Worm (Caenorhabditis elegans) whole organism, L2 larva: ENCODE measurements around the gene urb-1.
A peak's percentile ranks its signal among the peaks of the same experiment; 100 is the strongest.

Source experiments
- C34F6.9 ChIP-seq: fragments of 150-350 bp; optimal IDR thresholded peaks from 2 replicates; lab custom pipeline; 2014; ENCODE audit warnings: missing biosample characterization, missing genetic modification characterization
- F13H6.1 ChIP-seq: sonication (generic microtip); optimal IDR thresholded peaks from 2 replicates; lab custom pipeline; 2016; ENCODE audit warnings: missing genetic modification characterization, missing compliant biosample characterization
- R02D3.7 ChIP-seq: fragments of 150-350 bp; optimal IDR thresholded peaks from 2 replicates; lab custom pipeline; 2014; ENCODE audit warnings: missing biosample characterization, missing genetic modification characterization
- Y55F3AM.14 ChIP-seq: fragments of 200-800 bp; sonication (Bioruptor generic); optimal IDR thresholded peaks from 2 replicates; lab custom pipeline; 2018; ENCODE audit warnings: mild to moderate bottlenecking, missing genetic modification characterization, missing compliant biosample characterization
- alr-1 ChIP-seq: fragments of 150-350 bp; optimal IDR thresholded peaks from 2 replicates; lab custom pipeline; 2014; ENCODE audit warnings: missing biosample characterization, missing genetic modification characterization
- ama-1 ChIP-seq: fragments of 150-350 bp; optimal IDR thresholded peaks from 2 replicates; lab custom pipeline; 2018; ENCODE audit warnings: inconsistent platforms
- blmp-1 ChIP-seq: sonication (generic microtip); optimal IDR thresholded peaks from 2 replicates; lab custom pipeline; 2017; ENCODE audit warnings: missing genetic modification characterization, mild to moderate bottlenecking, missing compliant biosample characterization, antibody characterized with exemption, moderate library complexity; ENCODE audit not compliant: insufficient read depth
- ceh-16 ChIP-seq: fragments of 150-350 bp; optimal IDR thresholded peaks from 2 replicates; lab custom pipeline; 2014; ENCODE audit warnings: missing biosample characterization, missing genetic modification characterization
- ceh-82 ChIP-seq: fragments of 150-350 bp; optimal IDR thresholded peaks from 2 replicates; lab custom pipeline; 2014; ENCODE audit warnings: missing biosample characterization, missing genetic modification characterization
- crh-2 ChIP-seq: sonication (generic microtip); optimal IDR thresholded peaks from 2 replicates; lab custom pipeline; 2017; ENCODE audit warnings: missing biosample characterization, missing genetic modification characterization
- dmd-4 ChIP-seq: sonication (generic microtip); optimal IDR thresholded peaks from 2 replicates; lab custom pipeline; 2017; ENCODE audit warnings: missing biosample characterization, missing genetic modification characterization
- elt-1 ChIP-seq: fragments of 150-350 bp; optimal IDR thresholded peaks from 2 replicates; lab custom pipeline; 2014; ENCODE audit warnings: missing biosample characterization, missing genetic modification characterization
- elt-3 ChIP-seq: sonication (generic microtip); optimal IDR thresholded peaks from 2 replicates; lab custom pipeline; 2017; ENCODE audit warnings: missing biosample characterization, missing genetic modification characterization
- fos-1 ChIP-seq: fragments of 150-350 bp; optimal IDR thresholded peaks from 2 replicates; lab custom pipeline; 2014; ENCODE audit warnings: missing biosample characterization, missing genetic modification characterization
- lin-11 ChIP-seq: fragments of 150-350 bp; sonication (generic microtip); optimal IDR thresholded peaks from 2 replicates; lab custom pipeline; 2014; ENCODE audit warnings: missing biosample characterization, missing genetic modification characterization, inconsistent platforms, mixed read lengths
- lin-39 ChIP-seq: fragments of 150-350 bp; optimal IDR thresholded peaks from 2 replicates; lab custom pipeline; 2014; ENCODE audit warnings: missing biosample characterization, missing genetic modification reagents, missing genetic modification characterization
- lsy-2 ChIP-seq, 2 experiments: fragments of 150-350 bp in 1 of 2; sonication (generic microtip) in 1 of 2; optimal IDR thresholded peaks; 2 replicates each; lab custom pipeline; 2014 to 2017; ENCODE audit warnings: missing biosample characterization in 2 of 2, missing genetic modification characterization in 2 of 2
- mab-5 ChIP-seq: fragments of 150-350 bp; optimal IDR thresholded peaks from 2 replicates; lab custom pipeline; 2014; ENCODE audit warnings: missing biosample characterization, missing genetic modification characterization
- mbf-1 ChIP-seq: sonication (generic microtip); optimal IDR thresholded peaks from 2 replicates; lab custom pipeline; 2017; ENCODE audit warnings: missing biosample characterization, missing genetic modification characterization
- mdl-1 ChIP-seq, 2 experiments: fragments of 150-350 bp in 1 of 2; sonication (generic microtip) in 1 of 2; optimal IDR thresholded peaks; 2 replicates each; lab custom pipeline; 2017; ENCODE audit warnings: missing biosample characterization in 2 of 2, missing genetic modification characterization in 2 of 2
- nhr-11 ChIP-seq: fragments of 150-350 bp; optimal IDR thresholded peaks from 2 replicates; lab custom pipeline; 2014; ENCODE audit warnings: missing biosample characterization, missing genetic modification characterization
- nhr-12 ChIP-seq: fragments of 150-350 bp; optimal IDR thresholded peaks from 2 replicates; lab custom pipeline; 2014; ENCODE audit warnings: missing biosample characterization, missing genetic modification characterization
- nhr-129 ChIP-seq: fragments of 150-350 bp; optimal IDR thresholded peaks from 2 replicates; lab custom pipeline; 2014; ENCODE audit warnings: missing biosample characterization, missing genetic modification characterization
- nhr-21 ChIP-seq: fragments of 150-350 bp; optimal IDR thresholded peaks from 2 replicates; lab custom pipeline; 2014; ENCODE audit warnings: missing biosample characterization, missing genetic modification characterization
- nhr-23 ChIP-seq: fragments of 150-350 bp; optimal IDR thresholded peaks from 2 replicates; lab custom pipeline; 2014; ENCODE audit warnings: missing biosample characterization, missing genetic modification reagents, missing genetic modification characterization
- nhr-237 ChIP-seq: fragments of 150-350 bp; optimal IDR thresholded peaks from 2 replicates; lab custom pipeline; 2014; ENCODE audit warnings: missing biosample characterization, missing genetic modification characterization
- nhr-25 ChIP-seq: fragments of 150-350 bp; sonication (generic microtip); optimal IDR thresholded peaks from 3 replicates; lab custom pipeline; 2014; ENCODE audit warnings: missing biosample characterization, missing genetic modification characterization
- nhr-6 ChIP-seq: fragments of 150-350 bp; optimal IDR thresholded peaks from 2 replicates; lab custom pipeline; 2014; ENCODE audit warnings: missing biosample characterization, missing genetic modification characterization
- nhr-77 ChIP-seq: fragments of 150-350 bp; optimal IDR thresholded peaks from 2 replicates; lab custom pipeline; 2014; ENCODE audit warnings: missing biosample characterization, missing genetic modification characterization
- peb-1 ChIP-seq: fragments of 150-350 bp; optimal IDR thresholded peaks from 2 replicates; lab custom pipeline; 2014; ENCODE audit warnings: missing biosample characterization, missing genetic modification characterization
- skn-1 ChIP-seq: sonication (generic microtip); optimal IDR thresholded peaks from 2 replicates; lab custom pipeline; 2017; ENCODE audit warnings: missing biosample characterization, missing genetic modification characterization
- snpc-4 ChIP-seq: fragments of 150-350 bp; optimal IDR thresholded peaks from 2 replicates; lab custom pipeline; 2014; ENCODE audit warnings: missing biosample characterization, missing genetic modification characterization
- unc-55 ChIP-seq: fragments of 150-350 bp; sonication (generic microtip); optimal IDR thresholded peaks from 3 replicates; lab custom pipeline; 2014; ENCODE audit warnings: missing biosample characterization, missing genetic modification reagents, missing genetic modification characterization
- unc-62 ChIP-seq: fragments of 150-350 bp; optimal IDR thresholded peaks from 2 replicates; lab custom pipeline; 2014; ENCODE audit warnings: missing biosample characterization, missing genetic modification reagents, missing genetic modification characterization
- zag-1 ChIP-seq: fragments of 150-350 bp; optimal IDR thresholded peaks from 2 replicates; lab custom pipeline; 2014; ENCODE audit warnings: missing biosample characterization, missing genetic modification characterization
- ztf-1 ChIP-seq: fragments of 200-800 bp; sonication (Bioruptor generic); conservative IDR thresholded peaks from 2 replicates; pipeline ENCODE4 v1.3.6; 2022; ENCODE audit warnings: missing genetic modification characterization, missing compliant biosample characterization
- ztf-11 ChIP-seq: sonication (generic microtip); optimal IDR thresholded peaks from 2 replicates; lab custom pipeline; 2017; ENCODE audit warnings: missing biosample characterization, missing genetic modification characterization
- ztf-4 ChIP-seq: fragments of 150-350 bp; optimal IDR thresholded peaks from 2 replicates; lab custom pipeline; 2014; ENCODE audit warnings: missing biosample characterization, missing genetic modification characterization

Gene urb-1

DNA sequence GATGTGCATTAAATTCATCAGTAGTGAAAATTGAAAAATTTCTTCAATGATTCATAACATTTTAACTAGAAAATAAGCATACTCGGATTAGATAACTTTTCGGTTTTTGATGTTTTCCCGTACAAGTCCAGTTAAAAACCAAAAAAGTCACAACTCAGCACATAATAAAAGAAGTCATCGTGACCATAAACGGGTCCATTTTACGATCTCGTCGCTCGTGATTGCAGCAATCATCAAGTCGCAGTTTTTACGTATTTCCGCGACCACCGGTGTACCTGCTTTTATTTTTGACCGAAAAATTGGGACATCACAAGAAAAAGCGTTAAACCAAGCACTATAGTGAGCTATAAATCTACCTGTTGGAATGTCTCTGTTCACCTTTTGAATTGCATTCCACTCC lies 37.3 kb upstream of the urb-1 start:
- TF ChIP-seq dmd-4, result no peak
- TF ChIP-seq, all 48 proteins: peak for 0

DNA sequence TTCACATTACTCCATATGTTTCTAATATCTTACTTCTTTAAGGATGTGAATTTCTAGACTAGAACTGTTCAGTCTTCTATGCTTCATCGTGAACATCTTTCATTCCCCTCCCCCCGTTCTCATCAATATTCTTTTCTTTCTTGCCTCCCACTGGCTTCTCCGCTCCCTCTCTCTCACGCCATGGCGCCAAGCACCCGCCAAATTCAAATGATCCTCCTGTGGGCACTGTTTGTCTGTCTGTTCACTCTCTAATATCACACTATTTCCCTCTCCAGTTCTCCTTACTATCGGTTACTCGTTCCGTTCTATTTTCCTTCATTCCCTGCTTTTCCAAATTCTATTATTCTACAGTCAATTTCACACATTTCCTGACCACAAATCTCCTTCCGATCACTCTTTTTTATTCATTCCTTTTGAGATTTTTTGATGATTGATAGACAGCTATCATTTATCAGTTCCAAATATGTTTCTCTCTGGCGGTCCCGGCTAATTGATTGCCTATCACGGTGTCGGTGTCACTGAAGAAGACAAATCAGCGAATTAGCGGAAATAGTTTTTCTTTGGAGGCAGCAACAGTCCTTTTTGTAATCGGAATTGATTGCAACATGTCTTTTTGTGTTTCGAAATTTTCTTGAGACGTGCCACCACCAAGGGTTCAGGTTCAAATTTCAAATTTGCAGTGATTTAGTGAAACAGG lies 34.5 kb upstream of the urb-1 start:
- no peak for TF ChIP-seq elt-3 (tag; lab: Kevin White, UChicago)
- TF ChIP-seq ceh-16 (tag; lab: Kevin White, UChicago), result peak; percentile 33

DNA sequence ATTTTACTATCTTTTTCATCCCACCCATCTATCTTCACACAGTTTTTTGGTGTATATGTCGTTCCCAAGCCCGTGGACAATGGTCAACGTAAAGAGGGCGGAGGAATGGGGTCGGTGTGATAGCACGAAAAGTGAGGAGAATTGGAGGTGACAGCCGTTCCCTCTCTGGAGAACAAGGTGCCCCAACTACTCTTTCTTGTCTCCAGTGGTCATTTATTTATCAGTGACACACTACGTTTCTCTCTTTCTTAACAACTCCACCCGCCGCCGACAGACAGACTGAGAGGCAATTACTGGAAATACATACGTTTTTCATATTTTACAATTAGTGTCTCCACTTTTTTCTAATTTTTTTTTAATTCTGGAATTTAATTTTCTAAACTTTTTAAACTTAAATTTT lies 32.9 kb upstream of the urb-1 start:
- peak; percentile 5 for TF ChIP-seq F13H6.1 (tag; lab: Kevin White, UChicago)
- TF ChIP-seq zag-1, result no peak

DNA sequence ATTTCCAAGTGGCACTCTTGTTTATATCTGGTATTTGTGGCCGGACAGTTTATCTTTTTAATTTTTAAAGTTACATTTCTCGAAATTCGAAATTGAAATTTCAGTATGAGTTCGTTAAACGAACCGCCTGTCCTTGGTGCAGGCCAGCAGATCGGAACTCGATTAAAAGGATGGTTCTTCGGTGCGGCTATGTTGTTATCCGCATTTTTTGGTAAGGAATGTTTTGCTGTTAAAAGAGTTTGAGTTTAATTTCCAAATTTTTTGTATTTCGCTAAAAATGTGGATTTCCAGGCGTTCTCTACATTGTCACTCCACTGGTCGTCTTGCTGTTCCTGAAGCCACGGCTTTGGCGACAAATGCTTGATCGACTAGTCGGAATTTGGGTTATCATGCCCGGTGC lies 29.2 kb upstream of the urb-1 start, which contains the start of gene acl-9:
TSS of gene acl-9 (plus strand) at position 105 of the 400 bp plus-strand sequence.
- no peak for TF ChIP-seq F13H6.1 (tag; lab: Kevin White, UChicago)
- TF ChIP-seq lsy-2 (tag; optimal IDR thresholded peaks at IDR 0.05; lab: Kevin White, UChicago), result no peak
- no peak for TF ChIP-seq nhr-12 (tag; lab: Kevin White, UChicago)
- no peak for TF ChIP-seq ceh-82 (tag; lab: Kevin White, UChicago)
- no peak for TF ChIP-seq snpc-4
- TF ChIP-seq ztf-1 (GFP tag; lab: Robert Waterston, UW), result no peak
- no peak for TF ChIP-seq ztf-11 (tag; lab: Kevin White, UChicago)
- TF ChIP-seq Y55F3AM.14 (GFP tag; lab: Kevin White, UChicago), result no peak
- TF ChIP-seq nhr-11 (tag; lab: Kevin White, UChicago), result no peak
- no peak for TF ChIP-seq nhr-21 (tag; lab: Kevin White, UChicago)
- TF ChIP-seq ceh-16 (tag; lab: Kevin White, UChicago), result no peak
- no peak for TF ChIP-seq lin-39 (tag; lab: Kevin White, UChicago)
- no peak for TF ChIP-seq mbf-1
- no peak for TF ChIP-seq blmp-1 (tag; lab: Kevin White, UChicago)
- TF ChIP-seq nhr-237 (tag; lab: Kevin White, UChicago), result no peak
- TF ChIP-seq R02D3.7 (tag; lab: Kevin White, UChicago), result no peak
- TF ChIP-seq ama-1, result no peak
- TF ChIP-seq C34F6.9 (tag; lab: Kevin White, UChicago), result no peak
- no peak for TF ChIP-seq zag-1

DNA sequence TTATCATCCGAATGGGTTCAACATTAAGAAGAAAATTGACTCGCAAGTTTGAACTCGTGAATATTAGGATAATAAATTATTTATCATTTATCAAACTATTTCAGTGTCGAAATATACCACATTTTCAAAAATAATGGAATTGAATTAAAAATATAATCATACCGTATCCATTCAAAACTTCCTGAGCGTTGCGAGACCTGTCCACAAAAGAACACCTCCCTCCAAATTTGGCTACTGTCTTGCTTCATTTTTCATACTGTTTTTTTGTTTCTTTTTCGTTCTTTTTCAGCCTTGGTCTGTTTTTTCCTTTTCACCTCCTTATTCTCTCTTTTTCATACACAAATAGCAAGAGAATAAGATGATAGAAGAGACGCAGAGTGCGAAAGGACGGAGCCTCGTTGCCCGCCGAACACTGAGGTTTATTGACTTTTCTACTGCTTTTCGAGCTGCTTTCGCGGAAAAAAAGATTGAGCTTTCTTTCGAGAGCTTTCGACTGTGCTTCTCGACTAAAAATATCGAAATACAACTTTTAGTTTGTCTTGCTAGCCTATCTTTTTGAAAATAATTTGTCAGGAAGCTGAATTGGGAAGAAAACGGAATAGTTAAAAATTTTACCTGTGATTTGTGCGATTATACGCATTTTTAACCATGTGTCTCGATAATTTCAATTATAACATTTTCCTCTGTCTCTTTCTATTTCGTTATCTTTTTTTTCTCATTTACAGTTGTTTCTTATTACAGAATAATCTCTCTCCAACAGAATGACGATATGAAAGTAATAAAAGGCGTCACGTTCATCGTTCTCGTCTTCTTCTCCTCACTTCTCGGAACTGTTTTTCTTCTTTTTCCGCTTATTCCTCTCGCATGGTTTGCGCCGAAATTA lies 26.4 kb upstream of the urb-1 start, which contains the start of gene acl-8:
TSS of gene acl-8 (plus strand) at position 742 of the 883 bp plus-strand sequence.
- TF ChIP-seq fos-1 (peak; percentile 40), alr-1 (tag; lab: Kevin White, UChicago) (no peak), crh-2 (peak; percentile 41)

DNA sequence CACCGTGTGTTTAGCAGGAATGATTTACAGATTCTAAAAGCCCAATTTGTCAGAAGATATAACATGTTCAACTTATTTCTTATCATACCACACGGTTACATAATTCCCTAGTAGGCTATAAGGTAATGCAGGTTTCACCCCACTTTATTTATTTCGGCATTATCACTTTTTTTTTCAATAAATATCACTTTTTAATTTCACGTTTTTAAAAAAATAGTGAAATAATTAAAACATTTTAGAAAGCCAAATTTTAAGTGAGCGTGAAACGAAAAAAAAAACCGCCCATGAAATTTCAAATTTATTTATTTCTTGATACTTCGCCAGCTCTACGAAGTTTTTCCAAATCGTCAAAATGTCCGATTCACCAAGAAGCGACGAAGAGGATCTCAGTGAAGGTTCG lies 24.4 kb upstream of the urb-1 start, which contains the start of gene fbxa-196:
TSS of gene fbxa-196 (plus strand) at position 301 of the 400 bp plus-strand sequence.
- TF ChIP-seq ztf-4 (tag; lab: Kevin White, UChicago) (no peak), ama-1 (no peak), zag-1 (no peak), unc-55 (GFP tag; lab: Kevin White, UChicago) (no peak), snpc-4 (no peak), ceh-82 (tag; lab: Kevin White, UChicago) (no peak), crh-2 (no peak), nhr-129 (tag; lab: Kevin White, UChicago) (no peak)
- TF ChIP-seq, all 48 proteins: peak for 0

DNA sequence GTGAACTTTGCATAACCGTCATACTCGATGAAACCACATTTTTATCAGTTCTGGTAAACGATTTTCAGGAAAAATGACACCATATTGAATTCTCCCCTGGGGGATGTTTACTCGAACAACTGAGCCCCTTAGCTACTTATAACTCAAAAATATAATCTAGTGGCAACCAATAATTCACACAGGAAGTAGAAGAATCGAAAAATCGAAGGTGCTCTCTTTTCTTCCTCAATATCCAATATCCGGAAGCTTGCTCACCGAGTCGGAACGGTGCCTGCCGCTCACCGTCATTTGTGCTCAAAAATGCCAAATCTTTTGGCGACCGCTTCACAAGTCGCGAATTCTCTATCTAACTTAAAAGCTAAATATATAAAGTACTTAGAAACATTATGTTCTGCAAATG lies 18.1 kb upstream of the urb-1 start, which contains the start of gene T05H4.3:
TSS of gene T05H4.3 (plus strand) at position 301 of the 400 bp plus-strand sequence.
- TF ChIP-seq elt-1 (no peak), alr-1 (tag; lab: Kevin White, UChicago) (no peak), fos-1 (no peak), lin-39 (tag; lab: Kevin White, UChicago) (no peak), ceh-82 (tag; lab: Kevin White, UChicago) (no peak), peb-1 (tag; lab: Kevin White, UChicago) (no peak), unc-62 (GFP tag; lab: Kevin White, UChicago) (no peak), mab-5 (tag; lab: Kevin White, UChicago) (no peak), skn-1 (no peak), zag-1 (no peak), crh-2 (no peak), mdl-1 (tag; optimal IDR thresholded peaks at IDR 0.05; lab: Kevin White, UChicago) (no peak), nhr-25 (no peak), nhr-77 (no peak), nhr-21 (tag; lab: Kevin White, UChicago) (no peak), nhr-6 (tag; lab: Kevin White, UChicago) (no peak), nhr-23 (tag; lab: Kevin White, UChicago) (no peak), lin-11 (tag; lab: Kevin White, UChicago) (no peak)
